Fruit fly (Drosophila melanogaster) whole organism, adult: Measurements from ENCODE around the gene CG15260.

ENCODE experiments used
- CG11617 ChIP-seq: fragments of 200-800 bp; sonication (Bioruptor generic); optimal IDR thresholded peaks from 2 replicates; lab custom pipeline; 2017; ENCODE audit warnings: mild to moderate bottlenecking, missing biosample characterization, missing genetic modification reagents, missing genetic modification characterization
- CG12768 ChIP-seq: fragments of 200-800 bp; sonication (Bioruptor generic); optimal IDR thresholded peaks from 2 replicates; lab custom pipeline; 2017; ENCODE audit warnings: missing biosample characterization, missing genetic modification characterization, mild to moderate bottlenecking, moderate library complexity, missing genetic modification reagents
- CG1620 ChIP-seq: fragments of 200-800 bp; sonication (Bioruptor generic); optimal IDR thresholded peaks from 2 replicates; lab custom pipeline; 2016; ENCODE audit warnings: missing biosample characterization, missing genetic modification characterization
- CG33017 ChIP-seq: fragments of 200-800 bp; sonication (Bioruptor generic); optimal IDR thresholded peaks from 2 replicates; lab custom pipeline; 2018; ENCODE audit warnings: missing biosample characterization, mild to moderate bottlenecking, missing genetic modification characterization, moderate library complexity
- CG5204 ChIP-seq: fragments of 200-800 bp; sonication (Bioruptor generic); optimal IDR thresholded peaks from 2 replicates; lab custom pipeline; 2016; ENCODE audit warnings: missing biosample characterization, missing genetic modification characterization
- CG7045 ChIP-seq: fragments of 200-800 bp; sonication (Bioruptor generic); optimal IDR thresholded peaks from 2 replicates; lab custom pipeline; 2017; ENCODE audit warnings: missing biosample characterization, mild to moderate bottlenecking, missing genetic modification characterization
- Hr96 ChIP-seq: fragments of 200-800 bp; sonication (Bioruptor generic); optimal IDR thresholded peaks from 2 replicates; lab custom pipeline; 2016; ENCODE audit warnings: missing biosample characterization, missing genetic modification characterization
- Mnt ChIP-seq: fragments of 200-800 bp; sonication (Bioruptor generic); optimal IDR thresholded peaks from 2 replicates; lab custom pipeline; 2016; ENCODE audit warnings: missing biosample characterization, mild to moderate bottlenecking, missing genetic modification characterization
- cnc ChIP-seq, 2 experiments: fragments of >200 bp; optimal IDR thresholded peaks; 2 replicates each; lab custom pipeline; 2017
- kay ChIP-seq: fragments of 200-800 bp; sonication (Bioruptor generic); peaks from one replicate; lab custom pipeline; 2016; ENCODE audit warnings: missing biosample characterization, missing genetic modification characterization, borderline replicate concordance
- ovo ChIP-seq: fragments of 200-800 bp; sonication (Bioruptor generic); optimal IDR thresholded peaks from 2 replicates; lab custom pipeline; 2016; ENCODE audit warnings: missing biosample characterization, missing genetic modification characterization
- tj ChIP-seq: fragments of 200-800 bp; sonication (Bioruptor generic); optimal IDR thresholded peaks from 3 replicates; lab custom pipeline; 2017; ENCODE audit warnings: missing biosample characterization, mild to moderate bottlenecking, missing genetic modification characterization, moderate library complexity

- no peak for TF ChIP-seq Mnt
- no peak for TF ChIP-seq CG11617 (GFP tag; lab: Kevin White, UChicago)
- TF ChIP-seq tj (GFP tag; lab: Kevin White, UChicago): no peak
- no peak for TF ChIP-seq CG33017 (tag; lab: Kevin White, UChicago)
- TF ChIP-seq CG1620 (GFP tag; lab: Kevin White, UChicago): no peak
- TF ChIP-seq kay (GFP tag; lab: Kevin White, UChicago): no peak
- TF ChIP-seq CG12768 (GFP tag; lab: Kevin White, UChicago): no peak
- no peak for TF ChIP-seq Hr96 (GFP tag; lab: Kevin White, UChicago)
- no peak for TF ChIP-seq cnc (optimal IDR thresholded peaks at IDR 0.05; lab: Kevin White, UChicago)
- TF ChIP-seq ovo (GFP tag; lab: Kevin White, UChicago): no peak
- no peak for TF ChIP-seq CG7045 (GFP tag; lab: Kevin White, UChicago)
- no peak for TF ChIP-seq CG5204
These were observed 43.0 kb downstream of the CG15260 start for dm6 chr2L:15249006-15249513.
